Worm (Caenorhabditis elegans) whole organism, young adult: ENCODE data around the gene cyp-25A4.

Experiments
- B0261.1 ChIP-seq: sonication (generic microtip); optimal IDR thresholded peaks from 2 replicates; lab custom pipeline; 2016; ENCODE audit warnings: mild to moderate bottlenecking, missing genetic modification characterization, moderate library complexity, missing compliant biosample characterization
- F10E7.11 ChIP-seq: sonication (generic microtip); optimal IDR thresholded peaks from 2 replicates; lab custom pipeline; 2017; ENCODE audit warnings: mild to moderate bottlenecking, missing genetic modification characterization, moderate library complexity, missing compliant biosample characterization
- F22D6.2 ChIP-seq: sonication (generic microtip); optimal IDR thresholded peaks from 2 replicates; lab custom pipeline; 2016; ENCODE audit warnings: mild to moderate bottlenecking, missing genetic modification characterization, missing compliant biosample characterization
- F23B12.7 ChIP-seq: sonication (generic microtip); optimal IDR thresholded peaks from 2 replicates; lab custom pipeline; 2017; ENCODE audit warnings: missing genetic modification characterization, mild to moderate bottlenecking, missing compliant biosample characterization, antibody characterized with exemption, moderate library complexity; ENCODE audit not compliant: insufficient read depth
- F39B2.1 ChIP-seq: fragments of 200-800 bp; sonication (Bioruptor generic); IDR thresholded peaks from 2 replicates; pipeline ENCODE4 v1.3.6; 2022; ENCODE audit warnings: missing genetic modification reagents, missing genetic modification characterization, missing compliant biosample characterization
- F49E8.2 ChIP-seq: sonication (generic microtip); optimal IDR thresholded peaks from 3 replicates; lab custom pipeline; 2017; ENCODE audit warnings: missing genetic modification characterization, mild to moderate bottlenecking, missing compliant biosample characterization, antibody characterized with exemption, moderate library complexity; ENCODE audit not compliant: insufficient read depth
- F52B5.7 ChIP-seq: sonication (generic microtip); optimal IDR thresholded peaks from 2 replicates; lab custom pipeline; 2016; ENCODE audit warnings: mild to moderate bottlenecking, missing genetic modification characterization, missing compliant biosample characterization
- F57C9.4 ChIP-seq: sonication (generic microtip); optimal IDR thresholded peaks from 2 replicates; lab custom pipeline; 2017; ENCODE audit warnings: mild to moderate bottlenecking, missing genetic modification characterization, missing compliant biosample characterization
- ZK185.1 ChIP-seq: sonication (generic microtip); optimal IDR thresholded peaks from 2 replicates; lab custom pipeline; 2016; ENCODE audit warnings: mild to moderate bottlenecking, missing genetic modification characterization, missing compliant biosample characterization; ENCODE audit not compliant: poor library complexity, severe bottlenecking
- aptf-3 ChIP-seq: fragments of 200-800 bp; sonication (Bioruptor generic); IDR thresholded peaks from 2 replicates; pipeline ENCODE4 v1.3.6; 2022; ENCODE audit warnings: missing genetic modification characterization, missing compliant biosample characterization
- athp-1 ChIP-seq: sonication (generic microtip); optimal IDR thresholded peaks from 2 replicates; lab custom pipeline; 2017; ENCODE audit warnings: mild to moderate bottlenecking, missing genetic modification characterization, missing compliant biosample characterization
- attf-3 ChIP-seq: fragments of 200-800 bp; sonication (Bioruptor generic); conservative IDR thresholded peaks from 2 replicates; pipeline ENCODE4 v1.3.6; 2022; ENCODE audit warnings: missing genetic modification reagents, missing genetic modification characterization, missing compliant biosample characterization
- attf-5 ChIP-seq: fragments of 200-800 bp; sonication (Bioruptor generic); optimal IDR thresholded peaks from 2 replicates; lab custom pipeline; 2018; ENCODE audit warnings: mild to moderate bottlenecking, missing genetic modification characterization, missing compliant biosample characterization
- bed-2 ChIP-seq: fragments of 200-800 bp; sonication (Bioruptor generic); IDR thresholded peaks from 2 replicates; pipeline ENCODE4 v1.3.6; 2022; ENCODE audit warnings: missing genetic modification reagents, missing genetic modification characterization, missing compliant biosample characterization
- cebp-1 ChIP-seq, 2 experiments: fragments of 200-800 bp in 1 of 2; sonication (Bioruptor generic) in 1 of 2; sonication (generic microtip) in 1 of 2; IDR thresholded peaks in 1 of 2; optimal IDR thresholded peaks in 1 of 2; 2 replicates each; pipeline versions ENCODE4 v1.3.6 to Lab custom; 2017 to 2022; ENCODE audit warnings: missing compliant biosample characterization in 2 of 2, missing genetic modification characterization in 2 of 2, mild to moderate bottlenecking in 1 of 2, missing genetic modification reagents in 1 of 2, moderate library complexity in 1 of 2
- cebp-2 ChIP-seq: fragments of 200-800 bp; sonication (Bioruptor generic); IDR thresholded peaks from 2 replicates; pipeline ENCODE4 v1.3.6; 2022; ENCODE audit warnings: missing genetic modification characterization, missing compliant biosample characterization
- ceh-100 ChIP-seq: fragments of 200-800 bp; sonication (Bioruptor generic); IDR thresholded peaks from 2 replicates; pipeline ENCODE4 v1.3.6; 2022; ENCODE audit warnings: missing genetic modification reagents, missing genetic modification characterization, missing compliant biosample characterization
- ceh-27 ChIP-seq: fragments of 200-800 bp; sonication (Bioruptor generic); optimal IDR thresholded peaks from 2 replicates; lab custom pipeline; 2018; ENCODE audit warnings: mild to moderate bottlenecking, missing genetic modification characterization, moderate library complexity, missing compliant biosample characterization
- die-1 ChIP-seq: sonication (generic microtip); optimal IDR thresholded peaks from 2 replicates; lab custom pipeline; 2016; ENCODE audit warnings: missing genotype, mild to moderate bottlenecking, missing genetic modification characterization, missing compliant biosample characterization
- dpff-1 ChIP-seq: sonication (generic microtip); optimal IDR thresholded peaks from 2 replicates; lab custom pipeline; 2017; ENCODE audit warnings: mild to moderate bottlenecking, missing genetic modification characterization, missing compliant biosample characterization
- dpl-1 ChIP-seq: fragments of 150-350 bp; optimal IDR thresholded peaks from 2 replicates; lab custom pipeline; 2014; ENCODE audit warnings: missing biosample characterization, missing genetic modification reagents, missing genetic modification characterization
- egrh-3 ChIP-seq: fragments of 200-800 bp; sonication (Bioruptor generic); IDR thresholded peaks from 2 replicates; pipeline ENCODE4 v1.3.6; 2022; ENCODE audit warnings: missing genetic modification reagents, missing genetic modification characterization, missing compliant biosample characterization
- fkh-3 ChIP-seq: sonication (generic microtip); optimal IDR thresholded peaks from 2 replicates; lab custom pipeline; 2016; ENCODE audit warnings: mild to moderate bottlenecking, missing genetic modification characterization, missing compliant biosample characterization
- hlh-12 ChIP-seq: sonication (generic microtip); optimal IDR thresholded peaks from 2 replicates; lab custom pipeline; 2016; ENCODE audit warnings: missing genetic modification characterization, missing compliant biosample characterization
- hsf-1 ChIP-seq: fragments of 200-800 bp; sonication (Bioruptor generic); IDR thresholded peaks from 2 replicates; pipeline ENCODE4 v1.3.6; 2022; ENCODE audit warnings: missing genetic modification reagents, missing genetic modification characterization, missing compliant biosample characterization
- lin-26 ChIP-seq: fragments of 200-800 bp; sonication (Bioruptor generic); IDR thresholded peaks from 2 replicates; pipeline ENCODE4 v1.3.6; 2022; ENCODE audit warnings: missing genetic modification reagents, missing genetic modification characterization, missing compliant biosample characterization
- lin-40 ChIP-seq: sonication (generic microtip); optimal IDR thresholded peaks from 2 replicates; lab custom pipeline; 2016; ENCODE audit warnings: missing genetic modification characterization, mild to moderate bottlenecking, missing compliant biosample characterization, missing genotype, missing genetic modification reagents
- lir-1 ChIP-seq: fragments of 200-800 bp; sonication (Bioruptor generic); conservative IDR thresholded peaks from 2 replicates; pipeline ENCODE4 v1.3.6; 2022; ENCODE audit warnings: missing genetic modification reagents, missing genetic modification characterization, missing compliant biosample characterization
- lsl-1 ChIP-seq: fragments of 200-800 bp; sonication (Bioruptor generic); optimal IDR thresholded peaks from 2 replicates; lab custom pipeline; 2018; ENCODE audit warnings: mild to moderate bottlenecking, missing genetic modification characterization, moderate library complexity, missing compliant biosample characterization
- madf-8 ChIP-seq: fragments of 200-800 bp; sonication (Bioruptor generic); conservative IDR thresholded peaks from 2 replicates; pipeline ENCODE4 v1.3.6; 2022; ENCODE audit warnings: missing genetic modification reagents, missing genetic modification characterization, missing compliant biosample characterization
- mcd-1 ChIP-seq: fragments of 200-800 bp; sonication (Bioruptor generic); IDR thresholded peaks from 2 replicates; pipeline ENCODE4 v1.3.6; 2022; ENCODE audit warnings: missing genetic modification reagents, missing genetic modification characterization, missing compliant biosample characterization
- mxl-1 ChIP-seq: sonication (generic microtip); optimal IDR thresholded peaks from 2 replicates; lab custom pipeline; 2016; ENCODE audit warnings: missing genetic modification characterization, missing compliant biosample characterization
- nfya-1 ChIP-seq: sonication (generic microtip); optimal IDR thresholded peaks from 2 replicates; lab custom pipeline; 2017; ENCODE audit warnings: antibody characterized with exemption, missing compliant biosample characterization, missing genetic modification characterization, borderline replicate concordance; ENCODE audit not compliant: insufficient read depth
- nfya-2 ChIP-seq: fragments of 200-800 bp; sonication (Bioruptor generic); IDR thresholded peaks from 2 replicates; pipeline ENCODE4 v1.3.6; 2022; ENCODE audit warnings: missing genetic modification reagents, missing genetic modification characterization, missing compliant biosample characterization
- nhr-179 ChIP-seq: sonication (generic microtip); optimal IDR thresholded peaks from 2 replicates; lab custom pipeline; 2016; ENCODE audit warnings: mild to moderate bottlenecking, missing genetic modification characterization, missing compliant biosample characterization
- nhr-27 ChIP-seq: fragments of 200-800 bp; sonication (Bioruptor generic); optimal IDR thresholded peaks from 2 replicates; lab custom pipeline; 2018; ENCODE audit warnings: mild to moderate bottlenecking, missing genetic modification characterization, moderate library complexity, missing compliant biosample characterization
- pha-4 ChIP-seq: fragments of 150-350 bp; sonication (generic microtip); optimal IDR thresholded peaks from 2 replicates; lab custom pipeline; 2014; ENCODE audit warnings: missing biosample characterization, missing genetic modification reagents, missing genetic modification characterization
- rcor-1 ChIP-seq: fragments of 200-800 bp; sonication (Bioruptor generic); IDR thresholded peaks from 2 replicates; pipeline ENCODE4 v1.3.6; 2022; ENCODE audit warnings: missing genetic modification reagents, missing genetic modification characterization, missing compliant biosample characterization
- rec-8 ChIP-seq, 2 experiments: sonication (generic microtip); optimal IDR thresholded peaks; 2 replicates each; lab custom pipeline; 2016; ENCODE audit warnings: mild to moderate bottlenecking in 2 of 2, missing genetic modification characterization in 2 of 2, missing genetic modification reagents in 2 of 2, missing genotype in 2 of 2, missing biosample characterization in 1 of 2, missing compliant biosample characterization in 1 of 2, moderate library complexity in 1 of 2
- rpc-1 ChIP-seq, 2 experiments: fragments of 150-350 bp in 1 of 2; sonication (generic microtip) in 1 of 2; optimal IDR thresholded peaks; 2 replicates each; lab custom pipeline; 2014 to 2018; ENCODE audit warnings: missing biosample characterization in 1 of 2, missing genetic modification characterization in 1 of 2, missing genetic modification reagents in 1 of 2, missing genotype in 1 of 2
- snpc-1.3 ChIP-seq: sonication (generic microtip); optimal IDR thresholded peaks from 2 replicates; lab custom pipeline; 2017; ENCODE audit warnings: missing genetic modification characterization, mild to moderate bottlenecking, missing compliant biosample characterization, antibody characterized with exemption, moderate library complexity, missing genotype, missing genetic modification reagents; ENCODE audit not compliant: insufficient read depth
- somi-1 ChIP-seq: fragments of 200-800 bp; sonication (Bioruptor generic); optimal IDR thresholded peaks from 2 replicates; lab custom pipeline; 2018; ENCODE audit warnings: mild to moderate bottlenecking, missing genetic modification characterization, missing compliant biosample characterization
- unc-62 ChIP-seq: fragments of 150-350 bp; optimal IDR thresholded peaks from 2 replicates; lab custom pipeline; 2014; ENCODE audit warnings: missing biosample characterization, missing genetic modification reagents, missing genetic modification characterization
- ztf-22 ChIP-seq: fragments of 200-800 bp; sonication (Bioruptor generic); optimal IDR thresholded peaks from 2 replicates; lab custom pipeline; 2018; ENCODE audit warnings: mild to moderate bottlenecking, missing genetic modification characterization, moderate library complexity, missing compliant biosample characterization
- ztf-25 ChIP-seq: fragments of 200-800 bp; sonication (Bioruptor generic); IDR thresholded peaks from 2 replicates; pipeline ENCODE4 v1.3.6; 2022; ENCODE audit warnings: missing genetic modification reagents, missing genetic modification characterization, missing compliant biosample characterization
- ztf-26 ChIP-seq: sonication (generic microtip); optimal IDR thresholded peaks from 2 replicates; lab custom pipeline; 2017; ENCODE audit warnings: missing genetic modification characterization, missing compliant biosample characterization
- ztf-3 ChIP-seq: fragments of 200-800 bp; sonication (Bioruptor generic); optimal IDR thresholded peaks from 2 replicates; lab custom pipeline; 2018; ENCODE audit warnings: mild to moderate bottlenecking, missing genetic modification characterization, missing compliant biosample characterization

cyp-25A4 gene

ce11 chrIII:3874492-3874891 is 22.6 kb upstream of the cyp-25A4 start:
- TF ChIP-seq pha-4 (tag; lab: Kevin White, UChicago): no peak
- TF ChIP-seq F23B12.7 (tag; lab: Kevin White, UChicago): no peak
- 0 out of 2 replicates have a peak, but pooled peaks have one; percentile 14 for TF ChIP-seq hsf-1 (GFP tag; lab: Robert Waterston, UW)
- TF ChIP-seq dpl-1: no peak
- no peak for TF ChIP-seq B0261.1 (tag; lab: Kevin White, UChicago)
- no peak for TF ChIP-seq bed-2 (GFP tag; lab: Robert Waterston, UW)
- TF ChIP-seq nhr-179: no peak
- TF ChIP-seq F22D6.2 (tag; lab: Kevin White, UChicago): no peak
- TF ChIP-seq nfya-1 (tag; lab: Kevin White, UChicago): no peak
- no peak for TF ChIP-seq F10E7.11 (tag; lab: Kevin White, UChicago)
- no peak for TF ChIP-seq dpff-1 (tag; lab: Kevin White, UChicago)
- no peak for TF ChIP-seq F49E8.2 (tag; lab: Kevin White, UChicago)
- no peak for TF ChIP-seq ceh-100 (GFP tag; lab: Robert Waterston, UW)
- TF ChIP-seq attf-3 (GFP tag; lab: Robert Waterston, UW): no peak
- no peak for TF ChIP-seq attf-5 (GFP tag; lab: Kevin White, UChicago)
- TF ChIP-seq lin-40 (tag; lab: Kevin White, UChicago): no peak
- TF ChIP-seq cebp-1 (GFP tag; IDR thresholded peaks at IDR 0.05; lab: Robert Waterston, UW): peak; percentile 16; the same call in 1 of the 2 replicates
- peak; percentile 78 for TF ChIP-seq cebp-1 (tag; optimal IDR thresholded peaks at IDR 0.05; lab: Kevin White, UChicago)
- no peak for TF ChIP-seq hlh-12 (tag; lab: Kevin White, UChicago)
- no peak for TF ChIP-seq fkh-3 (tag; lab: Kevin White, UChicago)
- TF ChIP-seq mcd-1 (GFP tag; lab: Robert Waterston, UW): no peak
- TF ChIP-seq snpc-1.3: no peak
- no peak for TF ChIP-seq somi-1 (GFP tag; lab: Kevin White, UChicago)
- no peak for TF ChIP-seq ztf-26 (tag; lab: Kevin White, UChicago)
- TF ChIP-seq rpc-1 (optimal IDR thresholded peaks at IDR 0.05; lab: Kevin White, UChicago): no peak
- TF ChIP-seq rpc-1 (tag; optimal IDR thresholded peaks at IDR 0.05; lab: Kevin White, UChicago): no peak
- TF ChIP-seq mxl-1 (tag; lab: Kevin White, UChicago): no peak
- TF ChIP-seq ztf-25 (GFP tag; lab: Robert Waterston, UW): 0 out of 2 replicates have a peak, but pooled peaks have one; percentile 49

DNA sequence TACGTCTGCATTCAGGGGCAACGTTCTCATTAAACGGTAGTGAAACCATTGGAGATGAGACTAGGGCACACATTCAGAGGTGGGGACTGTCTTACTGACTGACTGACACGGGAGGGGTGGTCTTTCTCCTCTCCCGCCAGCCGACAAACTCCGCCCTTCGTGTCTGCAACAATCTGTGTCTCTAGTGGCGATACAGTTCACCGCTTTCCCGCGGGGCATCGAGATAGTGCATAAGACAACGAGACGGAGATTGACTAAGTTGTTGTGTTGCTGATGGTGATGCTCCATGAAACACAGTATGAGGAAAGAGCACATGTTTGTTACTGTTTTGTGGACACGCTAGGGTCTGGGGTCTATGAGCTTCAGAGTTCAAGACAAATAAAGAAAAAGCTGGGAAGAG is 21.5 kb upstream of the cyp-25A4 start:
- TF ChIP-seq F39B2.1 (GFP tag; lab: Robert Waterston, UW) (no peak), mcd-1 (GFP tag; lab: Robert Waterston, UW) (no peak), ceh-27 (GFP tag; lab: Kevin White, UChicago) (peak; percentile 32), aptf-3 (GFP tag; lab: Robert Waterston, UW) (no peak), F52B5.7 (no peak), die-1 (tag; lab: Kevin White, UChicago) (no peak), madf-8 (GFP tag; lab: Robert Waterston, UW) (no peak), athp-1 (tag; lab: Kevin White, UChicago) (no peak), lin-26 (GFP tag; lab: Robert Waterston, UW) (no peak), ztf-3 (GFP tag; lab: Kevin White, UChicago) (no peak), nfya-2 (GFP tag; lab: Robert Waterston, UW) (no peak), F57C9.4 (tag; lab: Kevin White, UChicago) (no peak), ztf-26 (tag; lab: Kevin White, UChicago) (no peak), rcor-1 (GFP tag; lab: Robert Waterston, UW) (no peak), nhr-27 (tag; lab: Kevin White, UChicago) (no peak), egrh-3 (0 out of 2 replicates have a peak, but pooled peaks have one; percentile 5), rec-8 (tag; optimal IDR thresholded peaks at IDR 0.05; lab: Kevin White, UChicago) (no peak), unc-62 (GFP tag; lab: Kevin White, UChicago) (no peak), lsl-1 (GFP tag; lab: Kevin White, UChicago) (no peak), ZK185.1 (tag; lab: Kevin White, UChicago) (no peak), dpff-1 (tag; lab: Kevin White, UChicago) (no peak), ztf-22 (GFP tag; lab: Kevin White, UChicago) (no peak), cebp-2 (no peak), lir-1 (GFP tag; lab: Robert Waterston, UW) (no peak)
